Fruit fly (Drosophila melanogaster): ENCODE data around the gene CG31815.

The CG31815 gene

dm6 chr2L:16647773-16648172 lies 42.2 kb downstream of the CG31815 start:
- TF ChIP-seq CG17801 (GFP tag; optimal IDR thresholded peaks at IDR 0.05; ENCODE audit: partially characterized antibody) = no peak

dm6 chr2L:16648925-16649324 lies 43.3 kb downstream of the CG31815 start:
- no peak for TF ChIP-seq CG17801 (GFP tag; optimal IDR thresholded peaks at IDR 0.05; ENCODE audit: partially characterized antibody)

DNA sequence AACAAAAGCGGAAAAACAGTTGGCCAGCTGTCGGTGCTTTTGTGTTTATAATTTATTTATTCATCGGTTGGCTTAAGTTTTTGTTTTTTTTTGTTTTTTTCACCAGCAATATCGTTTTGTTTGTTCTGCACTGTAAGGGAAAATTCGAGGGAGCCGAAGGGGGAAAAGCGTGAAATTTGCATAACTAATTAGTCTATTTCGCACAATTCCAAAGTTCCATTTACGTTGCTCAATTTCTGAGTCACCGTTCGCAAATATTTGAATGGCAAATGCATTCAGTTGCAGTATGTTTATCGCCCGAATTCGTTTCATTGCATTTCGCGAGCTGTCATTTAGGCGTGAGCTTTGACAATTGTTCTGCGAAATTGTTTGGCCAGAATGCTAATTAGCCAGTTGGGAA lies 47.9 kb downstream of the CG31815 start:
- TF ChIP-seq CG17801 (GFP tag; optimal IDR thresholded peaks at IDR 0.05; ENCODE audit: partially characterized antibody) = peak; percentile 29

DNA sequence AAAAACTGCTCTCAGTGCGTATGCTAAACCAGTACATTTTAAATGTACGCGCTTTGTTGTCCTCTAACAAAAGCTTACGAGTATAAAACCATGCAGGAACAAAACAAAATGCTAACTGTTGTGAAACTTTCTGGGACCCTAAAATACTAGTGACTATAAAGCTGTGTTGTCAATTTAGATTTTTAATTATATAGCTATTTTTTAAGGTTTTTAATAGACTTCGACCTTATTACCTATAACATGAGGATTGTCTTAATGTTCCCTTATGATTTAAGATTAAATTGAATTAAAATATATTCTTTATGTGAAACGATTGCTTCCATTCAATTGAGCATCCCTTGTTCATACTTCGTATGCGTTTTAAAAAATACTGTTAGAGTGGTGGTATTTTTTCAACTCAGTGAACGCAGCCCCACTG lies 51.1 kb downstream of the CG31815 start:
- TF ChIP-seq CG17801 (GFP tag; optimal IDR thresholded peaks at IDR 0.05; ENCODE audit: partially characterized antibody) = no peak

All from ovary, adult (tissue).